Fruit fly (Drosophila melanogaster) whole organism, embryonic: Measurements from ENCODE around the gene ab.
A peak's percentile ranks its signal among the peaks of the same experiment; 100 is the strongest.

Experiments
- Bteb2 ChIP-seq: fragments of 200-800 bp; sonication (Bioruptor generic); optimal IDR thresholded peaks from 2 replicates; lab custom pipeline; 2016; ENCODE audit warnings: missing biosample characterization, missing genetic modification characterization
- CG1024 ChIP-seq: fragments of 200-800 bp; sonication (Bioruptor generic); IDR thresholded peaks from 2 replicates; pipeline ENCODE4 v1.3.6; 2022; ENCODE audit warnings: missing biosample characterization, missing genetic modification characterization
- CG11398 ChIP-seq: fragments of 200-800 bp; sonication (Bioruptor generic); optimal IDR thresholded peaks from 2 replicates; lab custom pipeline; 2016; ENCODE audit warnings: missing biosample characterization, missing genetic modification characterization
- CG1233 ChIP-seq: fragments of 200-800 bp; sonication (Bioruptor generic); optimal IDR thresholded peaks from 4 replicates; lab custom pipeline; 2018; ENCODE audit warnings: missing biosample characterization, mild to moderate bottlenecking, missing genetic modification characterization
- CG13287 ChIP-seq: fragments of 200-800 bp; sonication (Bioruptor generic); IDR thresholded peaks from 2 replicates; pipeline ENCODE4 v1.3.6; 2022; ENCODE audit warnings: missing biosample characterization, missing genetic modification characterization; ENCODE audit not compliant: partially characterized antibody
- CG13894 ChIP-seq: fragments of 200-800 bp; sonication (Bioruptor generic); optimal IDR thresholded peaks from 3 replicates; lab custom pipeline; 2018; ENCODE audit warnings: missing biosample characterization, mild to moderate bottlenecking, missing genetic modification characterization, moderate library complexity
- CG14710 ChIP-seq: fragments of 200-800 bp; sonication (Bioruptor generic); optimal IDR thresholded peaks from 3 replicates; lab custom pipeline; 2019; ENCODE audit warnings: missing biosample characterization, mild to moderate bottlenecking, missing genetic modification characterization, moderate library complexity
- CG17328 ChIP-seq: fragments of 200-800 bp; sonication (Bioruptor generic); IDR thresholded peaks from 2 replicates; pipeline ENCODE4 v1.3.6; 2022; ENCODE audit warnings: missing biosample characterization, missing genetic modification characterization
- CG1832 ChIP-seq: fragments of 200-800 bp; sonication (Bioruptor generic); optimal IDR thresholded peaks from 2 replicates; lab custom pipeline; 2017; ENCODE audit warnings: missing biosample characterization, mild to moderate bottlenecking, missing genetic modification characterization, inconsistent platforms
- CG18476 ChIP-seq: fragments of 200-800 bp; sonication (Bioruptor generic); optimal IDR thresholded peaks from 2 replicates; lab custom pipeline; 2016; ENCODE audit warnings: missing biosample characterization, mild to moderate bottlenecking, missing genetic modification characterization
- CG31365 ChIP-seq: fragments of 200-800 bp; sonication (Bioruptor generic); optimal IDR thresholded peaks from 2 replicates; lab custom pipeline; 2018; ENCODE audit warnings: missing biosample characterization, mild to moderate bottlenecking, missing genetic modification characterization
- CG32532 ChIP-seq: fragments of 200-800 bp; sonication (Bioruptor generic); IDR thresholded peaks from 2 replicates; pipeline ENCODE4 v1.3.6; 2022; ENCODE audit warnings: missing biosample characterization, missing genetic modification characterization
- CG3726 ChIP-seq: fragments of 200-800 bp; sonication (Bioruptor generic); IDR thresholded peaks from 3 replicates; pipeline ENCODE4, ENCODE4 v1.3.6; 2022; ENCODE audit warnings: missing biosample characterization, missing genetic modification characterization
- CG3995 ChIP-seq: fragments of 200-800 bp; sonication (Bioruptor generic); optimal IDR thresholded peaks from 3 replicates; lab custom pipeline; 2016; ENCODE audit warnings: missing biosample characterization, missing genetic modification characterization
- CG4617 ChIP-seq: fragments of 200-800 bp; sonication (Bioruptor generic); optimal IDR thresholded peaks from 3 replicates; lab custom pipeline; 2016; ENCODE audit warnings: missing biosample characterization, missing genetic modification characterization, borderline replicate concordance
- CG4707 ChIP-seq: fragments of 200-800 bp; sonication (Bioruptor generic); optimal IDR thresholded peaks from 2 replicates; lab custom pipeline; 2018; ENCODE audit warnings: missing biosample characterization, mild to moderate bottlenecking, missing genetic modification characterization, moderate library complexity
- CG6813 ChIP-seq: fragments of 200-800 bp; sonication (Bioruptor generic); optimal IDR thresholded peaks from 2 replicates; lab custom pipeline; 2017; ENCODE audit warnings: missing biosample characterization, missing genetic modification characterization, mild to moderate bottlenecking, moderate library complexity, missing genetic modification reagents
- CG6854 ChIP-seq: fragments of 200-800 bp; sonication (Bioruptor generic); optimal IDR thresholded peaks from 3 replicates; lab custom pipeline; 2017; ENCODE audit warnings: missing biosample characterization, mild to moderate bottlenecking, missing genetic modification characterization
- CG7357 ChIP-seq: fragments of 200-800 bp; sonication (Bioruptor generic); IDR thresholded peaks from 3 replicates; pipeline ENCODE4 v1.3.6; 2022; ENCODE audit warnings: missing biosample characterization, missing genetic modification characterization
- CG7745 ChIP-seq: fragments of 200-800 bp; sonication (Bioruptor generic); optimal IDR thresholded peaks from 2 replicates; lab custom pipeline; 2018; ENCODE audit warnings: missing biosample characterization, mild to moderate bottlenecking, missing genetic modification characterization, moderate library complexity
- CG7839 ChIP-seq: fragments of 200-800 bp; sonication (Bioruptor generic); optimal IDR thresholded peaks from 3 replicates; lab custom pipeline; 2018; ENCODE audit warnings: missing biosample characterization, mild to moderate bottlenecking, missing genetic modification characterization, moderate library complexity
- CG9932 ChIP-seq: fragments of 200-800 bp; sonication (Bioruptor generic); IDR thresholded peaks from 2 replicates; pipeline ENCODE4 v1.3.6; 2022; ENCODE audit warnings: missing biosample characterization, missing genetic modification characterization
- Dbx ChIP-seq: fragments of 200-800 bp; sonication (Bioruptor generic); IDR thresholded peaks from 3 replicates; pipeline ENCODE4 v1.3.6; 2022; ENCODE audit warnings: missing biosample characterization, missing genetic modification characterization
- HLH3B ChIP-seq: fragments of 200-800 bp; sonication (Bioruptor generic); IDR thresholded peaks from 2 replicates; pipeline ENCODE4 v1.3.6; 2022; ENCODE audit warnings: missing biosample characterization, missing genetic modification characterization
- Max ChIP-seq: fragments of 200-800 bp; sonication (Bioruptor generic); optimal IDR thresholded peaks from 2 replicates; lab custom pipeline; 2016; ENCODE audit warnings: missing biosample characterization, mild to moderate bottlenecking, missing genetic modification characterization
- NfI ChIP-seq: fragments of 200-800 bp; sonication (Bioruptor generic); optimal IDR thresholded peaks from 3 replicates; lab custom pipeline; 2018; ENCODE audit warnings: missing biosample characterization, mild to moderate bottlenecking, missing genetic modification characterization, moderate library complexity
- Oaz ChIP-seq: fragments of 200-800 bp; sonication (Bioruptor generic); IDR thresholded peaks from 2 replicates; pipeline ENCODE4 v1.3.6; 2022; ENCODE audit warnings: missing biosample characterization, missing genetic modification characterization
- PHDP ChIP-seq: fragments of 200-800 bp; sonication (Bioruptor generic); optimal IDR thresholded peaks from 3 replicates; lab custom pipeline; 2018; ENCODE audit warnings: missing biosample characterization, mild to moderate bottlenecking, missing genetic modification characterization, moderate library complexity
- Poxn ChIP-seq: fragments of 200-800 bp; sonication (Bioruptor generic); IDR thresholded peaks from 2 replicates; pipeline ENCODE4 v1.3.6; 2022; ENCODE audit warnings: missing biosample characterization, missing genetic modification characterization
- Ravus ChIP-seq: fragments of 200-800 bp; sonication (Bioruptor generic); IDR thresholded peaks from 2 replicates; pipeline ENCODE4 v1.3.6; 2022; ENCODE audit warnings: missing biosample characterization, missing genetic modification characterization
- Rfx ChIP-seq: fragments of 200-800 bp; sonication (Bioruptor generic); IDR thresholded peaks from 2 replicates; pipeline ENCODE4 v1.3.6; 2022; ENCODE audit warnings: missing biosample characterization, missing genetic modification characterization
- Sox102F ChIP-seq: fragments of 200-800 bp; sonication (Bioruptor generic); optimal IDR thresholded peaks from 2 replicates; lab custom pipeline; 2018; ENCODE audit warnings: missing biosample characterization, mild to moderate bottlenecking, missing genetic modification characterization, moderate library complexity
- YL-1 ChIP-seq: fragments of 200-800 bp; sonication (Bioruptor generic); optimal IDR thresholded peaks from 3 replicates; lab custom pipeline; 2017; ENCODE audit warnings: missing biosample characterization, mild to moderate bottlenecking, missing genetic modification characterization
- ato ChIP-seq: fragments of 200-800 bp; sonication (Bioruptor generic); IDR thresholded peaks from 2 replicates; pipeline ENCODE4 v1.3.6; 2022; ENCODE audit warnings: missing biosample characterization, missing genetic modification characterization; ENCODE audit not compliant: partially characterized antibody
- corto ChIP-seq: fragments of 200-800 bp; sonication (Bioruptor generic); optimal IDR thresholded peaks from 2 replicates; lab custom pipeline; 2016; ENCODE audit warnings: missing biosample characterization, mild to moderate bottlenecking, missing genetic modification characterization, moderate library complexity
- crp ChIP-seq, 2 experiments: fragments of 200-800 bp; sonication (Bioruptor generic); optimal IDR thresholded peaks; 2 replicates in 1 of 2; 3 replicates in 1 of 2; lab custom pipeline; 2017; ENCODE audit warnings: missing biosample characterization in 2 of 2, missing genetic modification characterization in 2 of 2, mild to moderate bottlenecking in 1 of 2, moderate library complexity in 1 of 2
- dimm ChIP-seq: fragments of 200-800 bp; sonication (Bioruptor generic); IDR thresholded peaks from 2 replicates; pipeline ENCODE4 v1.3.6; 2022; ENCODE audit warnings: missing biosample characterization, missing genetic modification characterization
- dmrt11E ChIP-seq: fragments of 200-800 bp; sonication (Bioruptor generic); optimal IDR thresholded peaks from 3 replicates; lab custom pipeline; 2018; ENCODE audit warnings: missing biosample characterization, mild to moderate bottlenecking, missing genetic modification characterization, moderate library complexity
- dmrt99B ChIP-seq: fragments of 200-800 bp; sonication (Bioruptor generic); optimal IDR thresholded peaks from 2 replicates; lab custom pipeline; 2018; ENCODE audit warnings: missing biosample characterization, mild to moderate bottlenecking, missing genetic modification characterization, moderate library complexity
- esg ChIP-seq: fragments of 200-800 bp; sonication (Bioruptor generic); conservative IDR thresholded peaks from 2 replicates; pipeline ENCODE4 v1.3.6; 2022; ENCODE audit warnings: missing biosample characterization, missing genetic modification characterization
- ftz-f1 ChIP-seq: fragments of 200-800 bp; sonication (Bioruptor generic); optimal IDR thresholded peaks from 2 replicates; lab custom pipeline; 2016; ENCODE audit warnings: missing biosample characterization, missing genetic modification characterization
- h ChIP-seq: fragments of >200 bp; optimal IDR thresholded peaks from 2 replicates; lab custom pipeline; 2017
- inv ChIP-seq: fragments of 200-800 bp; sonication (Bioruptor generic); IDR thresholded peaks from 2 replicates; pipeline ENCODE4 v1.3.6; 2022; ENCODE audit warnings: missing biosample characterization, missing genetic modification characterization; ENCODE audit not compliant: partially characterized antibody
- nmo ChIP-seq: fragments of 200-800 bp; sonication (Bioruptor generic); optimal IDR thresholded peaks from 2 replicates; lab custom pipeline; 2018; ENCODE audit warnings: missing biosample characterization, mild to moderate bottlenecking, missing genetic modification characterization, moderate library complexity
- pnt ChIP-seq: fragments of 200-800 bp; sonication (Bioruptor generic); optimal IDR thresholded peaks from 3 replicates; lab custom pipeline; 2016; ENCODE audit warnings: missing biosample characterization, missing genetic modification characterization
- schlank ChIP-seq: fragments of 200-800 bp; sonication (Bioruptor generic); optimal IDR thresholded peaks from 2 replicates; lab custom pipeline; 2018; ENCODE audit warnings: missing biosample characterization, mild to moderate bottlenecking, missing genetic modification characterization
- sim ChIP-seq: fragments of 200-800 bp; sonication (Bioruptor generic); IDR thresholded peaks from 2 replicates; pipeline ENCODE4 v1.3.6; 2022; ENCODE audit warnings: missing biosample characterization, missing genetic modification characterization
- sima ChIP-seq: fragments of 200-800 bp; sonication (Bioruptor generic); optimal IDR thresholded peaks from 2 replicates; lab custom pipeline; 2016; ENCODE audit warnings: missing biosample characterization, missing genetic modification characterization
- stc ChIP-seq: fragments of 200-800 bp; sonication (Bioruptor generic); IDR thresholded peaks from 2 replicates; pipeline ENCODE4 v1.3.6; 2022; ENCODE audit warnings: missing biosample characterization, missing genetic modification characterization
- tap ChIP-seq: fragments of 200-800 bp; optimal IDR thresholded peaks from 3 replicates; lab custom pipeline; 2019; ENCODE audit warnings: missing biosample characterization, mild to moderate bottlenecking, missing genetic modification characterization, moderate library complexity
- trem ChIP-seq: fragments of 200-800 bp; optimal IDR thresholded peaks from 3 replicates; lab custom pipeline; 2019; ENCODE audit warnings: missing biosample characterization, mild to moderate bottlenecking, missing genetic modification characterization, moderate library complexity

The ab gene

DNA sequence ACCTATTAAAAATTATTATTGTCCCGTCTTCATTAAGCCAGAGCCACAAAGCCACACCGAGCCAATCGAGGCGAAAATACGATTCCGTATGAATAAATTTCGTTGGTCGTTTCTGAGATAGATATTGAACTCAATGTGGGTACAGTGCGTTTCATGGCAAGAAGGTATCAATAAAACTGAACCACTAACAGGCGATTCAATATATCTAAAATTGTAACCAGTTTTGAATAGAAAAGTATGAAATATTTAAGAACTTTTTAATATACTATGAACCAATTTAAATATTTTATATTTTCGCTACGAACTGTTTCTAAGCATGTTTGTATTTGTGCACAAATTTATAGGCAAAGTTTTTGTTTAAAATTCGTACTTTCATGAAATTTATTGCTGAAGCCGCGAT is 11.4 kb upstream of the ab start (continued):
- TF ChIP-seq Max (GFP tag; lab: Kevin White, UChicago) = no peak
- peak; percentile 75 for TF ChIP-seq PHDP
- TF ChIP-seq dmrt99B (tag; lab: Kevin White, UChicago) = peak; percentile 9
- TF ChIP-seq stc (GFP tag; lab: Robert Waterston, UW) = peak; percentile 53; the same call in 1 of the 2 replicates
- no peak for TF ChIP-seq inv (GFP tag; lab: Robert Waterston, UW)
- peak; percentile 93 for TF ChIP-seq Rfx
- no peak for TF ChIP-seq ftz-f1
- peak; percentile 87 for TF ChIP-seq CG32532 (GFP tag; lab: Robert Waterston, UW)
- TF ChIP-seq CG7357 (GFP tag; lab: Robert Waterston, UW) = peak; percentile 49; the same call in 1 of the 3 replicates
- no peak for TF ChIP-seq CG31365 (tag; lab: Kevin White, UChicago)
- TF ChIP-seq CG7839 = peak; percentile 57
- peak; percentile 13 for TF ChIP-seq NfI (GFP tag; lab: Kevin White, UChicago)
- peak; percentile 87 for TF ChIP-seq CG9932
- no peak for TF ChIP-seq Ravus (GFP tag; lab: Robert Waterston, UW)
- TF ChIP-seq pnt (GFP tag; lab: Kevin White, UChicago) = no peak
- TF ChIP-seq CG14710 (tag; lab: Kevin White, UChicago) = no peak
- no peak for TF ChIP-seq CG11398 (GFP tag; lab: Kevin White, UChicago)
- no peak for TF ChIP-seq CG17328 (GFP tag; lab: Robert Waterston, UW)
- TF ChIP-seq tap (tag; lab: Kevin White, UChicago) = no peak
- no peak for TF ChIP-seq CG4707 (GFP tag; lab: Kevin White, UChicago)
- TF ChIP-seq sima (GFP tag; lab: Kevin White, UChicago) = no peak
- peak; percentile 49 for TF ChIP-seq Sox102F (GFP tag; lab: Kevin White, UChicago)
- peak; percentile 51 for TF ChIP-seq Bteb2 (GFP tag; lab: Kevin White, UChicago)
- TF ChIP-seq CG13894 (tag; lab: Kevin White, UChicago) = no peak
- no peak for TF ChIP-seq CG4617 (GFP tag; lab: Kevin White, UChicago)
- no peak for TF ChIP-seq CG7745 (tag; lab: Kevin White, UChicago)
- no peak for TF ChIP-seq CG3726 (GFP tag; lab: Robert Waterston, UW)
- TF ChIP-seq Oaz (GFP tag; lab: Robert Waterston, UW) = peak; percentile 38; the same call in 1 of the 2 replicates
- no peak for TF ChIP-seq dmrt11E (tag; lab: Kevin White, UChicago)
- no peak for TF ChIP-seq CG6813 (GFP tag; lab: Kevin White, UChicago)
- TF ChIP-seq schlank (tag; lab: Kevin White, UChicago) = peak; percentile 52
- no peak for TF ChIP-seq CG1233 (GFP tag; lab: Kevin White, UChicago)
- TF ChIP-seq Poxn (GFP tag; lab: Robert Waterston, UW) = peak; percentile 63
- no peak for TF ChIP-seq CG13287 (GFP tag; lab: Robert Waterston, UW)
- TF ChIP-seq corto (GFP tag; lab: Kevin White, UChicago) = no peak
- TF ChIP-seq ato (GFP tag; lab: Robert Waterston, UW) = no peak
- TF ChIP-seq CG1024 (GFP tag; lab: Robert Waterston, UW) = no peak
- TF ChIP-seq crp (GFP tag; optimal IDR thresholded peaks at IDR 0.05; lab: Kevin White, UChicago) = no peak
- TF ChIP-seq esg (GFP tag; lab: Robert Waterston, UW) = 0 out of 2 replicates have a peak, but pooled peaks have one; percentile 19
- TF ChIP-seq trem (tag; lab: Kevin White, UChicago) = no peak
- TF ChIP-seq CG3995 = no peak
- peak; percentile 10 for TF ChIP-seq nmo (GFP tag; lab: Kevin White, UChicago)
- TF ChIP-seq YL-1 (GFP tag; lab: Kevin White, UChicago) = no peak
- no peak for TF ChIP-seq h (lab: Kevin White, UChicago)
- TF ChIP-seq CG18476 = no peak
- no peak for TF ChIP-seq CG1832 (GFP tag; lab: Kevin White, UChicago)
- TF ChIP-seq CG6854 (GFP tag; lab: Kevin White, UChicago) = no peak
- peak; percentile 27; the same call in 1 of the 3 replicates for TF ChIP-seq Dbx
- no peak for TF ChIP-seq HLH3B (GFP tag; lab: Robert Waterston, UW)
- no peak for TF ChIP-seq sim (GFP tag; lab: Robert Waterston, UW)
- no peak for TF ChIP-seq dimm
